Worm (Caenorhabditis elegans) whole organism, late embryonic: ENCODE measurements around the gene H42K12.3.

Experiments
- C08G9.2 ChIP-seq: sonication (generic microtip); optimal IDR thresholded peaks from 2 replicates; lab custom pipeline; 2016; ENCODE audit warnings: mild to moderate bottlenecking, missing genetic modification characterization, moderate library complexity, missing compliant biosample characterization
- C38D4.7 ChIP-seq: fragments of 200-800 bp; sonication (Bioruptor generic); optimal IDR thresholded peaks from 2 replicates; lab custom pipeline; 2018; ENCODE audit warnings: mild to moderate bottlenecking, missing genetic modification characterization, moderate library complexity, missing compliant biosample characterization
- F13H6.1 ChIP-seq: sonication (generic microtip); optimal IDR thresholded peaks from 2 replicates; lab custom pipeline; 2016; ENCODE audit warnings: missing genetic modification characterization, missing compliant biosample characterization
- K02D7.2 ChIP-seq: sonication (generic microtip); optimal IDR thresholded peaks from 2 replicates; lab custom pipeline; 2017; ENCODE audit warnings: mild to moderate bottlenecking, missing genetic modification characterization, missing compliant biosample characterization
- K09A11.1 ChIP-seq: sonication (generic microtip); optimal IDR thresholded peaks from 2 replicates; lab custom pipeline; 2017; ENCODE audit warnings: antibody characterized with exemption, mild to moderate bottlenecking, missing genetic modification characterization, missing compliant biosample characterization; ENCODE audit not compliant: insufficient read depth
- T23F11.4 ChIP-seq: fragments of 200-800 bp; sonication (Bioruptor generic); optimal IDR thresholded peaks from 2 replicates; lab custom pipeline; 2018; ENCODE audit warnings: mild to moderate bottlenecking, missing genetic modification characterization, missing compliant biosample characterization
- ama-1 ChIP-seq: fragments of 150-350 bp; optimal IDR thresholded peaks from 2 replicates; lab custom pipeline; 2014
- ceh-18 ChIP-seq: sonication (generic microtip); optimal IDR thresholded peaks from 2 replicates; lab custom pipeline; 2016; ENCODE audit warnings: missing genetic modification characterization, missing compliant biosample characterization
- ceh-19 ChIP-seq: fragments of 200-800 bp; sonication (Bioruptor generic); optimal IDR thresholded peaks from 2 replicates; lab custom pipeline; 2018; ENCODE audit warnings: mild to moderate bottlenecking, missing genetic modification characterization, missing compliant biosample characterization
- ceh-2 ChIP-seq: sonication (generic microtip); optimal IDR thresholded peaks from 2 replicates; lab custom pipeline; 2016; ENCODE audit warnings: missing genotype, missing genetic modification characterization, missing compliant biosample characterization
- ceh-30 ChIP-seq: fragments of 150-350 bp; optimal IDR thresholded peaks from 2 replicates; lab custom pipeline; 2014; ENCODE audit warnings: missing biosample characterization, missing genetic modification characterization
- ceh-31 ChIP-seq: sonication (generic microtip); optimal IDR thresholded peaks from 2 replicates; lab custom pipeline; 2016; ENCODE audit warnings: missing genetic modification characterization, missing compliant biosample characterization
- ceh-45 ChIP-seq: fragments of 200-800 bp; sonication (Bioruptor generic); IDR thresholded peaks from 2 replicates; pipeline ENCODE4 v1.3.6; 2022; ENCODE audit warnings: missing genetic modification reagents, missing genetic modification characterization, missing compliant biosample characterization
- ceh-48 ChIP-seq: sonication (generic microtip); optimal IDR thresholded peaks from 2 replicates; lab custom pipeline; 2016; ENCODE audit warnings: missing genetic modification characterization, inconsistent platforms, missing compliant biosample characterization
- che-1 ChIP-seq: sonication (generic microtip); optimal IDR thresholded peaks from 2 replicates; lab custom pipeline; 2016; ENCODE audit warnings: mild to moderate bottlenecking, missing genetic modification characterization, missing compliant biosample characterization
- dmd-4 ChIP-seq: sonication (generic microtip); optimal IDR thresholded peaks from 2 replicates; lab custom pipeline; 2016; ENCODE audit warnings: borderline replicate concordance, missing genetic modification characterization, missing compliant biosample characterization
- ets-4 ChIP-seq: sonication (generic microtip); optimal IDR thresholded peaks from 2 replicates; lab custom pipeline; 2016; ENCODE audit warnings: missing genetic modification characterization, missing compliant biosample characterization
- fax-1 ChIP-seq: sonication (generic microtip); optimal IDR thresholded peaks from 2 replicates; lab custom pipeline; 2016; ENCODE audit warnings: missing genotype, missing genetic modification characterization, missing compliant biosample characterization
- fkh-6 ChIP-seq: sonication (generic microtip); optimal IDR thresholded peaks from 2 replicates; lab custom pipeline; 2016; ENCODE audit warnings: missing genetic modification characterization, missing compliant biosample characterization
- gmeb-2 ChIP-seq: sonication (generic microtip); optimal IDR thresholded peaks from 2 replicates; lab custom pipeline; 2016; ENCODE audit warnings: missing genetic modification characterization, inconsistent platforms, missing compliant biosample characterization
- hlh-15 ChIP-seq: sonication (generic microtip); optimal IDR thresholded peaks from 2 replicates; lab custom pipeline; 2016; ENCODE audit warnings: missing genetic modification characterization, missing compliant biosample characterization
- hlh-30 ChIP-seq: sonication (generic microtip); optimal IDR thresholded peaks from 2 replicates; lab custom pipeline; 2017; ENCODE audit warnings: antibody characterized with exemption, missing genetic modification characterization, missing compliant biosample characterization; ENCODE audit not compliant: insufficient read depth
- hlh-6 ChIP-seq: sonication (generic microtip); optimal IDR thresholded peaks from 2 replicates; lab custom pipeline; 2016; ENCODE audit warnings: missing genotype, missing genetic modification characterization, missing compliant biosample characterization
- hlh-8 ChIP-seq: sonication (generic microtip); optimal IDR thresholded peaks from 2 replicates; lab custom pipeline; 2016; ENCODE audit warnings: missing genotype, missing genetic modification characterization, missing compliant biosample characterization
- madf-2 ChIP-seq: sonication (generic microtip); optimal IDR thresholded peaks from 2 replicates; lab custom pipeline; 2017; ENCODE audit warnings: missing genetic modification characterization, missing compliant biosample characterization
- nfya-1 ChIP-seq: sonication (generic microtip); optimal IDR thresholded peaks from 2 replicates; lab custom pipeline; 2017; ENCODE audit warnings: missing genetic modification characterization, mild to moderate bottlenecking, missing compliant biosample characterization, antibody characterized with exemption, moderate library complexity
- pat-9 ChIP-seq: fragments of 200-800 bp; sonication (Bioruptor generic); optimal IDR thresholded peaks from 2 replicates; lab custom pipeline; 2018; ENCODE audit warnings: mild to moderate bottlenecking, missing genetic modification characterization, moderate library complexity, missing compliant biosample characterization
- pax-1 ChIP-seq: fragments of 150-350 bp; optimal IDR thresholded peaks from 2 replicates; lab custom pipeline; 2014; ENCODE audit warnings: missing biosample characterization, missing genetic modification characterization
- pha-2 ChIP-seq: sonication (generic microtip); optimal IDR thresholded peaks from 2 replicates; lab custom pipeline; 2017; ENCODE audit warnings: mild to moderate bottlenecking, missing genetic modification characterization, missing compliant biosample characterization
- pha-4 ChIP-seq: fragments of 150-350 bp; optimal IDR thresholded peaks from 2 replicates; lab custom pipeline; 2018; ENCODE audit warnings: missing biosample characterization, missing genetic modification reagents, missing genetic modification characterization
- pros-1 ChIP-seq: fragments of 150-350 bp; optimal IDR thresholded peaks from 2 replicates; lab custom pipeline; 2014; ENCODE audit warnings: missing biosample characterization, missing genetic modification reagents, missing genetic modification characterization
- ref-2 ChIP-seq: sonication (generic microtip); optimal IDR thresholded peaks from 2 replicates; lab custom pipeline; 2016; ENCODE audit warnings: missing genetic modification characterization, missing compliant biosample characterization
- rnt-1 ChIP-seq: sonication (generic microtip); optimal IDR thresholded peaks from 2 replicates; lab custom pipeline; 2016; ENCODE audit warnings: missing genetic modification characterization, missing compliant biosample characterization
- sdc-2 ChIP-seq: sonication (generic microtip); optimal IDR thresholded peaks from 2 replicates; lab custom pipeline; 2016; ENCODE audit warnings: missing genotype, missing genetic modification characterization, missing compliant biosample characterization
- syd-9 ChIP-seq: sonication (generic microtip); optimal IDR thresholded peaks from 2 replicates; lab custom pipeline; 2016; ENCODE audit warnings: mild to moderate bottlenecking, missing genetic modification characterization, moderate library complexity, missing compliant biosample characterization
- tbx-2 ChIP-seq: sonication (generic microtip); optimal IDR thresholded peaks from 2 replicates; lab custom pipeline; 2016; ENCODE audit warnings: missing genetic modification characterization, missing compliant biosample characterization
- tbx-7 ChIP-seq: sonication (generic microtip); optimal IDR thresholded peaks from 2 replicates; lab custom pipeline; 2016; ENCODE audit warnings: missing genotype, missing genetic modification characterization, missing compliant biosample characterization
- ttx-3 ChIP-seq: sonication (generic microtip); optimal IDR thresholded peaks from 2 replicates; lab custom pipeline; 2016; ENCODE audit warnings: missing genetic modification reagents, missing genetic modification characterization, missing compliant biosample characterization
- unc-42 ChIP-seq: sonication (generic microtip); optimal IDR thresholded peaks from 2 replicates; lab custom pipeline; 2016; ENCODE audit warnings: missing genotype, missing genetic modification characterization, missing compliant biosample characterization
- zip-5 ChIP-seq: sonication (generic microtip); optimal IDR thresholded peaks from 2 replicates; lab custom pipeline; 2016; ENCODE audit warnings: missing genetic modification characterization, missing compliant biosample characterization
- ztf-16 ChIP-seq: sonication (generic microtip); optimal IDR thresholded peaks from 2 replicates; lab custom pipeline; 2017; ENCODE audit warnings: missing genetic modification characterization, missing compliant biosample characterization

The H42K12.3 gene

ce11 chrX:1319708-1320107, 8.5 kb downstream of the H42K12.3 start (continued):
- TF ChIP-seq fkh-6 (tag; lab: Kevin White, UChicago) (no peak), pros-1 (tag; lab: Kevin White, UChicago) (peak; percentile 82), ceh-30 (tag; lab: Kevin White, UChicago) (no peak), ref-2 (tag; lab: Kevin White, UChicago) (peak; percentile 76), fax-1 (tag; lab: Kevin White, UChicago) (peak; percentile 51), nfya-1 (tag; lab: Kevin White, UChicago) (peak; percentile 30), ceh-48 (peak; percentile 41), gmeb-2 (tag; lab: Kevin White, UChicago) (no peak), C38D4.7 (no peak), pat-9 (tag; lab: Kevin White, UChicago) (peak; percentile 13), unc-42 (tag; lab: Kevin White, UChicago) (peak; percentile 41), zip-5 (tag; lab: Kevin White, UChicago) (no peak), ama-1 (no peak), ttx-3 (tag; lab: Kevin White, UChicago) (no peak), che-1 (no peak), hlh-6 (tag; lab: Kevin White, UChicago) (no peak), T23F11.4 (GFP tag; lab: Kevin White, UChicago) (no peak), ceh-45 (GFP tag; lab: Robert Waterston, UW) (no peak), hlh-15 (no peak), pha-2 (tag; lab: Kevin White, UChicago) (peak; percentile 19), ets-4 (tag; lab: Kevin White, UChicago) (peak; percentile 36), rnt-1 (tag; lab: Kevin White, UChicago) (peak; percentile 46), K02D7.2 (tag; lab: Kevin White, UChicago) (no peak), F13H6.1 (tag; lab: Kevin White, UChicago) (peak; percentile 61)

- TF ChIP-seq ceh-19 (GFP tag; lab: Kevin White, UChicago) (no peak), hlh-8 (tag; lab: Kevin White, UChicago) (no peak), dmd-4 (tag; lab: Kevin White, UChicago) (no peak), syd-9 (no peak), ceh-2 (tag; lab: Kevin White, UChicago) (no peak), pha-4 (no peak), C08G9.2 (tag; lab: Kevin White, UChicago) (no peak), C38D4.7 (no peak), tbx-7 (tag; lab: Kevin White, UChicago) (no peak), ztf-16 (no peak), hlh-30 (tag; lab: Kevin White, UChicago) (no peak)
Measured at ce11 chrX:1321044-1321443, 9.9 kb downstream of the H42K12.3 start, which contains the start of gene pdk-1. Gene pdk-1, plus strand, starts transcription at chrX:1321344.

ce11 chrX:1322997-1323396, 11.8 kb downstream of the H42K12.3 start:
- peak; percentile 98 for TF ChIP-seq sdc-2 (tag; lab: Kevin White, UChicago)
- peak; percentile 44 for TF ChIP-seq ref-2 (tag; lab: Kevin White, UChicago)
- TF ChIP-seq nfya-1 (tag; lab: Kevin White, UChicago), result peak; percentile 58
- peak; percentile 97 for TF ChIP-seq unc-42 (tag; lab: Kevin White, UChicago)
- TF ChIP-seq rnt-1 (tag; lab: Kevin White, UChicago), result peak; percentile 6
- TF ChIP-seq ceh-31 (tag; lab: Kevin White, UChicago), result peak; percentile 69
- no peak for TF ChIP-seq hlh-6 (tag; lab: Kevin White, UChicago)
- TF ChIP-seq tbx-2 (tag; lab: Kevin White, UChicago), result peak; percentile 28
- peak; percentile 36 for TF ChIP-seq ceh-18 (tag; lab: Kevin White, UChicago)
- TF ChIP-seq K09A11.1 (tag; lab: Kevin White, UChicago), result peak; percentile 18
- no peak for TF ChIP-seq fkh-6 (tag; lab: Kevin White, UChicago)
- TF ChIP-seq pax-1 (tag; lab: Kevin White, UChicago), result no peak
- TF ChIP-seq madf-2 (tag; lab: Kevin White, UChicago), result peak; percentile 4
